Worm (Caenorhabditis elegans): ENCODE data around the gene ZK262.4.

DNA sequence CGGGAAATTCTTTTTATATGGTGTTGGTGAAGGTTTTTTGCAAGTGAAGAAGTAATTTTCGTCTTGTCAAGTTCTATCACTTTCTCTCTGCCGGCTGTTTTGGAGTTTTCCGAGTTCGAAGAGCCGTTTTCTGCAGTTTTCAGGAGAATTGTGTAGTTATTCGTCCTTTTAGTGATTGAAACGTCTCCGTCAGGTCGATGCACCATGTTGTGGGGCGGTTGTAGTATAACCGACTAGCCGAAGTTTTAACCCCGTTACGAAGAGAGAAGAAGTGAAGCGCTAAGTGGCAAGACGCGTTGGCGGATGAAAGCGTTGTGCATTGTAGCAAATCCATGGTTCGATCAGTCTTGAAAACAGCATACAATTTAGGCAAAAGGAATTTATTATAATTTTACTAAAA, 21.6 kb downstream of the ZK262.4 start:
- TF ChIP-seq pag-3 (tag; optimal IDR thresholded peaks at IDR 0.05; ENCODE audit: borderline replicate concordance) (no peak), eyg-1 (tag; optimal IDR thresholded peaks at IDR 0.05) (no peak), ama-1 (optimal IDR thresholded peaks at IDR 0.05) (no peak), pha-4 (tag; optimal IDR thresholded peaks at IDR 0.05) (no peak), tbx-2 (tag; optimal IDR thresholded peaks at IDR 0.05) (no peak), K09A11.1 (tag; optimal IDR thresholded peaks at IDR 0.05; ENCODE audit: insufficient read depth) (no peak), fkh-10 (GFP tag; optimal IDR thresholded peaks at IDR 0.05) (no peak)

Data from whole organism, late embryonic.